Worm (Caenorhabditis elegans): ENCODE measurements around the gene C49F5.6.

C49F5.6 gene

ce11 chrX:11962050-11962788 lies 25.9 kb upstream of the C49F5.6 start (continued):
- TF ChIP-seq peb-1 (tag; optimal IDR thresholded peaks at IDR 0.05) (no peak), lin-39 (tag; optimal IDR thresholded peaks at IDR 0.05) (no peak), egl-27 (tag; optimal IDR thresholded peaks at IDR 0.05) (peak; percentile 34), nhr-23 (tag; optimal IDR thresholded peaks at IDR 0.05) (no peak), sma-9 (GFP tag; optimal IDR thresholded peaks at IDR 0.05) (peak; percentile 54), sma-9 (tag; optimal IDR thresholded peaks at IDR 0.05) (no peak), sem-4 (tag; optimal IDR thresholded peaks at IDR 0.05) (no peak), nhr-6 (tag; optimal IDR thresholded peaks at IDR 0.05) (no peak), mdl-1 (tag; optimal IDR thresholded peaks at IDR 0.05) (peak in 1 of 2 experiments; percentile 32), nhr-10 (tag; optimal IDR thresholded peaks at IDR 0.05) (no peak), fos-1 (tag; optimal IDR thresholded peaks at IDR 0.05) (peak; percentile 71), aly-2 (tag; optimal IDR thresholded peaks at IDR 0.05) (no peak), ceh-82 (tag; optimal IDR thresholded peaks at IDR 0.05) (no peak), elt-3 (tag; optimal IDR thresholded peaks at IDR 0.05) (no peak), nhr-77 (tag; optimal IDR thresholded peaks at IDR 0.05) (no peak), mab-5 (tag; optimal IDR thresholded peaks at IDR 0.05) (no peak), lin-13 (GFP tag; optimal IDR thresholded peaks at IDR 0.05) (no peak), snpc-4 (tag; optimal IDR thresholded peaks at IDR 0.05) (no peak), skn-1 (tag; optimal IDR thresholded peaks at IDR 0.05) (no peak), crh-2 (tag; optimal IDR thresholded peaks at IDR 0.05) (peak; percentile 56)

- no peak for TF ChIP-seq nhr-21 (tag; optimal IDR thresholded peaks at IDR 0.05)
- TF ChIP-seq nhr-25 (tag; optimal IDR thresholded peaks at IDR 0.05), result peak; percentile 12
- no peak for TF ChIP-seq unc-55 (GFP tag; optimal IDR thresholded peaks at IDR 0.05)
- no peak for TF ChIP-seq dmd-4 (tag; optimal IDR thresholded peaks at IDR 0.05)
- TF ChIP-seq lin-13 (GFP tag; optimal IDR thresholded peaks at IDR 0.05), result no peak
- TF ChIP-seq nhr-237 (tag; optimal IDR thresholded peaks at IDR 0.05), result no peak
- TF ChIP-seq fos-1 (tag; optimal IDR thresholded peaks at IDR 0.05), result no peak
- no peak for TF ChIP-seq sma-3 (GFP tag; optimal IDR thresholded peaks at IDR 0.05)
- TF ChIP-seq crh-2 (tag; optimal IDR thresholded peaks at IDR 0.05), result no peak
- no peak for TF ChIP-seq ztf-11 (tag; optimal IDR thresholded peaks at IDR 0.05)
- TF ChIP-seq nhr-129 (tag; optimal IDR thresholded peaks at IDR 0.05), result no peak
- TF ChIP-seq sma-9 (GFP tag; optimal IDR thresholded peaks at IDR 0.05), result peak; percentile 47
- no peak for TF ChIP-seq sma-9 (tag; optimal IDR thresholded peaks at IDR 0.05)
- no peak for TF ChIP-seq alr-1 (tag; optimal IDR thresholded peaks at IDR 0.05)
- peak; percentile 72 for TF ChIP-seq ceh-16 (tag; optimal IDR thresholded peaks at IDR 0.05)
- peak; percentile 58 for TF ChIP-seq elt-1 (tag; optimal IDR thresholded peaks at IDR 0.05)
- TF ChIP-seq egl-27 (tag; optimal IDR thresholded peaks at IDR 0.05), result no peak
- TF ChIP-seq nhr-11 (tag; optimal IDR thresholded peaks at IDR 0.05), result no peak
- TF ChIP-seq blmp-1 (tag; optimal IDR thresholded peaks at IDR 0.05; ENCODE audit: insufficient read depth), result no peak
- TF ChIP-seq nhr-10 (tag; optimal IDR thresholded peaks at IDR 0.05), result no peak
Measured at ce11 chrX:11963659-11964058, 24.5 kb upstream of the C49F5.6 start.

- TF ChIP-seq lsy-2 (tag; optimal IDR thresholded peaks at IDR 0.05) (no peak), nhr-23 (tag; optimal IDR thresholded peaks at IDR 0.05) (no peak), gmeb-1 (tag; optimal IDR thresholded peaks at IDR 0.05) (no peak), nhr-25 (tag; optimal IDR thresholded peaks at IDR 0.05) (no peak), unc-39 (tag; optimal IDR thresholded peaks at IDR 0.05) (no peak), fos-1 (tag; optimal IDR thresholded peaks at IDR 0.05) (peak; percentile 82), skn-1 (tag; optimal IDR thresholded peaks at IDR 0.05) (no peak), F13H6.1 (tag; optimal IDR thresholded peaks at IDR 0.05) (no peak), ceh-82 (tag; optimal IDR thresholded peaks at IDR 0.05) (no peak), sma-9 (GFP tag; optimal IDR thresholded peaks at IDR 0.05) (peak; percentile 73), sma-9 (tag; optimal IDR thresholded peaks at IDR 0.05) (no peak), nhr-21 (tag; optimal IDR thresholded peaks at IDR 0.05) (no peak), unc-55 (GFP tag; optimal IDR thresholded peaks at IDR 0.05) (no peak), nhr-11 (tag; optimal IDR thresholded peaks at IDR 0.05) (no peak)
Measured at ce11 chrX:11964555-11964954, 23.6 kb upstream of the C49F5.6 start.

- TF ChIP-seq nhr-25 (tag; optimal IDR thresholded peaks at IDR 0.05) (peak; percentile 39), elt-1 (tag; optimal IDR thresholded peaks at IDR 0.05) (no peak), sma-3 (GFP tag; optimal IDR thresholded peaks at IDR 0.05) (peak; percentile 20), nhr-6 (tag; optimal IDR thresholded peaks at IDR 0.05) (no peak), nhr-10 (tag; optimal IDR thresholded peaks at IDR 0.05) (no peak), snpc-4 (tag; optimal IDR thresholded peaks at IDR 0.05) (no peak), lsy-2 (tag; optimal IDR thresholded peaks at IDR 0.05) (no peak), sma-9 (GFP tag; optimal IDR thresholded peaks at IDR 0.05) (peak; percentile 79), sma-9 (tag; optimal IDR thresholded peaks at IDR 0.05) (no peak), nhr-11 (tag; optimal IDR thresholded peaks at IDR 0.05) (no peak)
Measured at ce11 chrX:11965163-11965562, 23.0 kb upstream of the C49F5.6 start.

All from whole organism, L2 larva.